Comparison of ENCODE assay signal across 1 worm cellular context in the genomic region with DNA sequence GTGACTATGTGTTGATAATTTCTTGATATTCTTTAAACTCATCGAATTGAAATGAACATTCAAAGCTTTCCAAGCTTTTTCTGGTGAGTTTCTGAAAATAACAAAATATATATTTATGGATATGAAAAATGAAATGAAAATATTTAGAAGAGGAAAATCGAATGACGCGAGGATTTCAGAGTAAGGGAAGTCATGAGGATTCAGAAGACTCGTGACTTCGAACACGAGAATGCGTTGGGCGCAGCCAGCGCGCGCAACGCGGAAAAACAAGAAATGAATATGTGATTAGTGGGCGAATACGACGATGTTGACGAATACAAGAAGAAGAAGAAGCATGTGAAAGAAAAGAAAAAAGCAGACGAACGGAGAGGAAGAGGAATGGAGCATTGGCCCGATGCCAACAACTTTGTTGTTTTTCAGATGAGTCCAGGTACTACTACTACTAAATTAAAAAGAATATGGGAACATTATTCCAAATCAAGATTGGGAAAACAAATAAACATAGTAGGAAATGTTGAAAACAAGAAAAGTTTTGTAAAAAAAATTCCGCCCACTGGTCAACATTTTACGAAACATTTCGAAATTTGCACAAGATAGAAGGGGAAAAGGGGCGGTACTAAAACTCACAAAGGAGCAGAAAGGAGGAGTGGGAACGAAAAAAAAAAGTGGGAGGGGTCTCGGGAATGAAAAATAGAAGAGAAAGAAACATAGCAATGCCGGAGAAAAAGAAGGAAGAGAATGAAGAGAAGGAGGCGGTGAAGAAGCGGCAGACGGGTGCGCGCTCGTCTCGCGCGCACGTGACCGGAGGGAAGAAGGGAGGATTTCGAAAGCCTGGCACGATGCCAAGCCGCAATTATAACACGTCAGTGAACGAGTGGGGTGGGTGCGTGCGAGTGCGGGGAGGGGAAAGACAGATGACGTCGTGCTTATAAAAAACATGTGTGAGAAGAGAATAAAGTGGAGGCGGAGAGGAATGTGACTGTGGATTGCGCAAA.
TF ChIP-seq lines count a peak whose summit lies in the region.

No protein-coding gene starts in this region.

TF ChIP-seq in whole organism, L4 larva, 104 proteins besides CTCF, POLR2A, EP300 and RAD21 (continued from another document):
- TF ChIP-seq mep-1 (tag; optimal IDR thresholded peaks at IDR 0.05; lab: Kevin White, UChicago) (peak; percentile 95), zip-11 (GFP tag; IDR thresholded peaks at IDR 0.05; lab: Robert Waterston, UW) (no peak), F10B5.3 (tag; optimal IDR thresholded peaks at IDR 0.05; lab: Kevin White, UChicago) (no peak), daf-16 (GFP tag; optimal IDR thresholded peaks at IDR 0.05; lab: Kevin White, UChicago) (peak in 1 of 2 experiments; percentile 39), daf-16 (tag; optimal IDR thresholded peaks at IDR 0.05; lab: Kevin White, UChicago) (no peak), snpc-4 (tag; optimal IDR thresholded peaks at IDR 0.05; lab: Kevin White, UChicago) (peak; percentile 65), ZK546.5 (tag; optimal IDR thresholded peaks at IDR 0.05; lab: Kevin White, UChicago) (no peak), nhr-48 (tag; optimal IDR thresholded peaks at IDR 0.05; lab: Kevin White, UChicago) (peak; percentile 96), zfp-3 (GFP tag; conservative IDR thresholded peaks at IDR 0.05; lab: Robert Waterston, UW) (peak; percentile 66; the same call in 1 of the 2 replicates), F44E2.7 (GFP tag; IDR thresholded peaks at IDR 0.05; lab: Robert Waterston, UW) (no peak), duxl-1 (tag; optimal IDR thresholded peaks at IDR 0.05; lab: Kevin White, UChicago; ENCODE audit: poor library complexity) (no peak), lin-39 (tag; optimal IDR thresholded peaks at IDR 0.05; lab: Kevin White, UChicago) (no peak), mes-2 (tag; optimal IDR thresholded peaks at IDR 0.05; lab: Kevin White, UChicago; ENCODE audit: poor library complexity, severe bottlenecking) (peak; percentile 44), cey-2 (tag; optimal IDR thresholded peaks at IDR 0.05; lab: Kevin White, UChicago; ENCODE audit: borderline replicate concordance, insufficient read depth) (no peak), spr-3 (GFP tag; optimal IDR thresholded peaks at IDR 0.05; lab: Kevin White, UChicago) (peak; percentile 62), nhr-42 (GFP tag; IDR thresholded peaks at IDR 0.05; lab: Robert Waterston, UW) (peak; percentile 82), ceh-62 (tag; optimal IDR thresholded peaks at IDR 0.05; lab: Kevin White, UChicago) (no peak), hlh-30 (tag; optimal IDR thresholded peaks at IDR 0.05; lab: Kevin White, UChicago; ENCODE audit: insufficient read depth) (peak; percentile 98), lin-13 (GFP tag; optimal IDR thresholded peaks at IDR 0.05; lab: Kevin White, UChicago) (peak; percentile 46), fos-1 (tag; optimal IDR thresholded peaks at IDR 0.05; lab: Kevin White, UChicago) (no peak), egl-43 (GFP tag; IDR thresholded peaks at IDR 0.05; lab: Robert Waterston, UW) (peak; percentile 97), nhr-76 (tag; optimal IDR thresholded peaks at IDR 0.05; lab: Kevin White, UChicago) (no peak), nhr-11 (tag; optimal IDR thresholded peaks at IDR 0.05; lab: Kevin White, UChicago) (peak; percentile 90), jun-1 (tag; optimal IDR thresholded peaks at IDR 0.05; lab: Kevin White, UChicago) (peak; percentile 31), T26A8.4 (GFP tag; IDR thresholded peaks at IDR 0.05; lab: Robert Waterston, UW) (peak; percentile 94), hlh-11 (tag; optimal IDR thresholded peaks at IDR 0.05; lab: Kevin White, UChicago) (peak; percentile 99), ztf-11 (tag; optimal IDR thresholded peaks at IDR 0.05; lab: Kevin White, UChicago) (no peak), lin-38 (GFP tag; IDR thresholded peaks at IDR 0.05; lab: Robert Waterston, UW) (peak; percentile 71), dmd-9 (GFP tag; IDR thresholded peaks at IDR 0.05; lab: Robert Waterston, UW) (peak; percentile 73; the same call in 1 of the 2 replicates), R02D3.7 (tag; optimal IDR thresholded peaks at IDR 0.05; lab: Kevin White, UChicago) (no peak), lin-1 (GFP tag; IDR thresholded peaks at IDR 0.05; lab: Robert Waterston, UW) (peak; percentile 87), dmd-8 (GFP tag; IDR thresholded peaks at IDR 0.05; lab: Robert Waterston, UW) (no peak; the same call in 1 of the 2 replicates), F37D6.2 (tag; optimal IDR thresholded peaks at IDR 0.05; lab: Kevin White, UChicago) (peak; percentile 78), lir-3 (tag; optimal IDR thresholded peaks at IDR 0.05; lab: Kevin White, UChicago) (no peak), nhr-28 (tag; optimal IDR thresholded peaks at IDR 0.05; lab: Kevin White, UChicago) (peak; percentile 32), mxl-3 (GFP tag; optimal IDR thresholded peaks at IDR 0.05; lab: Kevin White, UChicago) (peak; percentile 95), zfp-2 (tag; optimal IDR thresholded peaks at IDR 0.05; lab: Kevin White, UChicago) (peak; percentile 46), F26F4.8 (GFP tag; conservative IDR thresholded peaks at IDR 0.05; lab: Robert Waterston, UW) (no peak), daf-19 (GFP tag; conservative IDR thresholded peaks at IDR 0.05; lab: Robert Waterston, UW) (peak; percentile 66; the same call in 1 of the 2 replicates), D1046.2 (GFP tag; IDR thresholded peaks at IDR 0.05; lab: Robert Waterston, UW) (0 out of 2 replicates have a peak, but pooled peaks have one; percentile 67), hmg-1.1 (GFP tag; IDR thresholded peaks at IDR 0.05; lab: Robert Waterston, UW) (peak; percentile 94), T20F7.1 (GFP tag; optimal IDR thresholded peaks at IDR 0.05; lab: Kevin White, UChicago) (peak; percentile 57), ces-1 (GFP tag; optimal IDR thresholded peaks at IDR 0.05; lab: Kevin White, UChicago) (no peak), unc-62 (GFP tag; optimal IDR thresholded peaks at IDR 0.05 in 1 of 2; lab: Kevin White, UChicago) (peak in 1 of 2 experiments; percentile 100), unc-62 (tag; optimal IDR thresholded peaks at IDR 0.05; lab: Kevin White, UChicago) (no peak), ZK337.2 (GFP tag; IDR thresholded peaks at IDR 0.05; lab: Robert Waterston, UW) (peak; percentile 66), mdl-1 (tag; optimal IDR thresholded peaks at IDR 0.05; lab: Kevin White, UChicago) (peak; percentile 97 to 98), daf-8 (GFP tag; IDR thresholded peaks at IDR 0.05; lab: Robert Waterston, UW) (no peak), rbr-2 (tag; optimal IDR thresholded peaks at IDR 0.05; lab: Kevin White, UChicago) (peak; percentile 79), F49E8.2 (tag; optimal IDR thresholded peaks at IDR 0.05; lab: Kevin White, UChicago; ENCODE audit: borderline replicate concordance) (no peak), mxl-2 (GFP tag; conservative IDR thresholded peaks at IDR 0.05; lab: Robert Waterston, UW) (peak; percentile 86), hif-1 (tag; optimal IDR thresholded peaks at IDR 0.05; lab: Kevin White, UChicago) (peak in 1 of 2 experiments; percentile 96), mdt-29 (GFP tag; IDR thresholded peaks at IDR 0.05; lab: Robert Waterston, UW) (peak; percentile 69)
